Worm (Caenorhabditis elegans) whole organism, L4 larva: ENCODE measurements around the gene F20C5.6.

ENCODE experiments used
- Y75B8A.6 ChIP-seq: fragments of 200-800 bp; sonication (Bioruptor generic); IDR thresholded peaks from 2 replicates; pipeline ENCODE4 v1.3.6; 2022; ENCODE audit warnings: missing genetic modification reagents, missing genetic modification characterization, missing compliant biosample characterization
- aly-2 ChIP-seq: sonication (generic microtip); optimal IDR thresholded peaks from 2 replicates; lab custom pipeline; 2018; ENCODE audit warnings: missing biosample characterization, missing genetic modification characterization
- ces-1 ChIP-seq: fragments of 150-350 bp; sonication (generic microtip); optimal IDR thresholded peaks from 4 replicates; lab custom pipeline; 2014; ENCODE audit warnings: missing biosample characterization, missing genetic modification reagents, missing genetic modification characterization
- dmd-6 ChIP-seq: fragments of 200-800 bp; sonication (Bioruptor generic); IDR thresholded peaks from 2 replicates; pipeline ENCODE4 v1.3.6; 2022; ENCODE audit warnings: missing genetic modification reagents, missing genetic modification characterization, missing compliant biosample characterization
- dve-1 ChIP-seq: sonication (generic microtip); optimal IDR thresholded peaks from 2 replicates; lab custom pipeline; 2017; ENCODE audit warnings: antibody characterized with exemption, mild to moderate bottlenecking, missing genetic modification characterization, missing compliant biosample characterization; ENCODE audit not compliant: insufficient read depth
- fos-1 ChIP-seq: fragments of 150-350 bp; optimal IDR thresholded peaks from 2 replicates; lab custom pipeline; 2014; ENCODE audit warnings: missing biosample characterization, missing genetic modification characterization
- gei-8 ChIP-seq: fragments of 200-800 bp; sonication (Bioruptor generic); optimal IDR thresholded peaks from 2 replicates; lab custom pipeline; 2018; ENCODE audit warnings: mild to moderate bottlenecking, missing genetic modification characterization, missing compliant biosample characterization
- mep-1 ChIP-seq: fragments of 150-350 bp; sonication (generic microtip); optimal IDR thresholded peaks from 3 replicates; lab custom pipeline; 2014; ENCODE audit warnings: missing biosample characterization, missing genetic modification characterization
- mxl-3 ChIP-seq: fragments of 200-800 bp; sonication (Bioruptor generic); optimal IDR thresholded peaks from 2 replicates; lab custom pipeline; 2018; ENCODE audit warnings: mild to moderate bottlenecking, missing genetic modification characterization, missing compliant biosample characterization
- nhr-237 ChIP-seq: sonication (generic microtip); optimal IDR thresholded peaks from 2 replicates; lab custom pipeline; 2017; ENCODE audit warnings: missing biosample characterization, missing genetic modification characterization
- pha-4 ChIP-seq, 2 experiments: fragments of 150-350 bp in 1 of 2; fragments of 200-800 bp in 1 of 2; sonication (Bioruptor generic) in 1 of 2; IDR thresholded peaks in 1 of 2; optimal IDR thresholded peaks in 1 of 2; 2 replicates each; pipeline versions ENCODE4 v1.3.6 to Lab custom; 2014 to 2022; ENCODE audit warnings: missing genetic modification characterization in 2 of 2, missing genetic modification reagents in 2 of 2, missing biosample characterization in 1 of 2, missing compliant biosample characterization in 1 of 2
- skn-1 ChIP-seq: fragments of 150-350 bp; optimal IDR thresholded peaks from 2 replicates; lab custom pipeline; 2014; ENCODE audit warnings: missing biosample characterization, missing genetic modification characterization
- zag-1 ChIP-seq: fragments of 150-350 bp; optimal IDR thresholded peaks from 2 replicates; lab custom pipeline; 2014; ENCODE audit warnings: missing biosample characterization, missing genetic modification characterization
- zfp-3 ChIP-seq: fragments of 200-800 bp; sonication (Bioruptor generic); conservative IDR thresholded peaks from 2 replicates; pipeline ENCODE4 v1.3.6; 2022; ENCODE audit warnings: missing genetic modification reagents, missing genetic modification characterization, missing compliant biosample characterization

DNA sequence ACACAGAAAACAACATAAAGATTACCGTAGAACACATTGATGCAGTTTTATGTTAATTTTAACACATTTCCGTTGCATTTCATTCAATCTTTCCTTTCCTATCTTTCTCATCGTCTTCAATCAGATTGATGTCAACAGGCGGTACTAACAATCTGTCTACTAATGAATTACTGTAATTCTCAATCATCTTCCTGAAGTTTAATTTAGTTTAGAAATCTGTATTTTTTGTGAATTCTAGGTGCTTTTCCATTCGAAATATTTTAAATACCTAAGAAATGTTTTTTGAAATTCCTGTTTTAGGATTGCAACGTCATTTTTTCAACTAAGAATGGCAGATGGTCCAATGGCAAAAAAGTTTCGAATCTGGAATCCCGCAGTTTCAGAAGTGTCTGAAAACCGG, 49.3 kb downstream of the F20C5.6 start, which contains the start of gene F21D5.9:
- no peak for TF ChIP-seq ces-1
- no peak for TF ChIP-seq Y75B8A.6 (GFP tag; lab: Robert Waterston, UW)
- TF ChIP-seq dmd-6 (GFP tag; lab: Robert Waterston, UW), result no peak
- TF ChIP-seq aly-2 (tag; lab: Kevin White, UChicago), result no peak
- no peak for TF ChIP-seq fos-1 (tag; lab: Kevin White, UChicago)
- no peak for TF ChIP-seq zfp-3 (GFP tag; lab: Robert Waterston, UW)
- TF ChIP-seq mep-1 (tag; lab: Kevin White, UChicago), result no peak
- TF ChIP-seq gei-8 (GFP tag; lab: Kevin White, UChicago), result no peak
- no peak for TF ChIP-seq dve-1 (tag; lab: Kevin White, UChicago)
- no peak for TF ChIP-seq skn-1 (tag; lab: Kevin White, UChicago)
- TF ChIP-seq mxl-3 (GFP tag; lab: Kevin White, UChicago), result no peak
- TF ChIP-seq nhr-237 (tag; lab: Kevin White, UChicago), result no peak
- TF ChIP-seq zag-1 (tag; lab: Kevin White, UChicago), result no peak
- TF ChIP-seq pha-4 (GFP tag; IDR thresholded peaks at IDR 0.05; lab: Robert Waterston, UW), result no peak
- no peak for TF ChIP-seq pha-4 (tag; optimal IDR thresholded peaks at IDR 0.05; lab: Kevin White, UChicago)
